Fruit fly (Drosophila melanogaster): ENCODE measurements around the gene DCAF12.

The DCAF12 gene

dm6 chr3R:11981962-11982361, 34.9 kb downstream of the DCAF12 start, which contains the start of gene CG12224:
TSS of gene CG12224 (minus strand) at chr3R:11982062.
- no peak for TF ChIP-seq CG33017 (tag; optimal IDR thresholded peaks at IDR 0.05)
- TF ChIP-seq CG1620 (GFP tag; optimal IDR thresholded peaks at IDR 0.05): no peak

DNA sequence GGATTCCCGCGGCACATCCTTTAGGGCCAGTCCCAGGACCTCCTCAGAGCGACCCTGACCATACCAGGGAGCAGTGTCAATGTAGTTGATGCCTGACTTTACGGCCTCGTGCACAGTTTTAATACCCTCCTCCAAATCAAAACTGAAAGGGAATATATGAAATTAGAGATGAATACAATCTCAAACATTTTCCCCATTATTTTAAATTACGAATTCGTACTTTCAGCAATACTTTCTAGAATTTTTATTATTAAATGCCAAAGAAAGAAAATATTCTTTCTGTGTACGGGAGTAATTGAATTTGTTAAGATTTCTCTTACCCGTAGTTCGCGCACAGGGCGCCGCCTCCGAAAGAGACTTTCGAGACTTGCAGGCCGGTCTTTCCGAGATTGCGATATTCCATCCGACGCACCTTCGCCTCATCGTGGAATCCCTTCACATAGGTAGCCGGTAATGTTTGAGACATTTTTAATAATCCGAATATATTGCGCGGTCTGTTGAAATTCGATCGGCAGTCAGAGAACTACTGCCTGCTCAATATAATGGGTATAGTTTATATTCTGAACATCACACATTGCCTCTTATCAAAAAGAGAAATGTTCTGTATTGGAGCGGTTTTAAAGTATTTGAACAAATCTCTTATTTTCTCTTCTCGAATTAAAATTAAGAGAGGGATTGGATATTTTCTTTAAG, 36.8 kb downstream of the DCAF12 start, which contains the start of gene CG18547:
CG18547 (minus strand) TSS at position 512 of the 693 bp plus-strand sequence.
- TF ChIP-seq Mnt (GFP tag; optimal IDR thresholded peaks at IDR 0.05) (no peak), CG14711 (tag; optimal IDR thresholded peaks at IDR 0.05) (peak; percentile 25)

DNA sequence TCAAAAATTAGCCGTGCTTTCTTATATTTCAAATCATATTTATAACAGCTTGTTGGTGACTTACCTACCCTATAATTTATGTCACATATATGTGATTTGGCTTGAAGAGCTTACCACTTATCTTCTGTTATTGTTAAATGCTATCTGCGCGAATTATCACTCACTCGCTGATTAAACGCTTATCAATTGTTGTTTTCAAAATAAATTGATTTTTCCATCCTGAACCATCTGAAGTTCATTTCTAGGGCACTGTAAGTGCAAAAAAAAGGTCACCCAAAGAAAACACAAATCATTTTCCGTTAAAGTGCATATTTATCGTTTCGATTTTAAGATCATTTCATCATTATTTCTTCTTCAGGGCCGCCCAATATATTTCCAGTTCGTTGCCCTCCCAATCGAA, 38.6 kb downstream of the DCAF12 start:
- TF ChIP-seq CG1620 (GFP tag; optimal IDR thresholded peaks at IDR 0.05) (no peak), CG5204 (GFP tag; optimal IDR thresholded peaks at IDR 0.05) (no peak), cic (GFP tag; optimal IDR thresholded peaks at IDR 0.05) (no peak), kay (GFP tag; ENCODE audit: borderline replicate concordance) (peak; percentile 37)

- TF ChIP-seq kay (GFP tag; ENCODE audit: borderline replicate concordance): peak; percentile 70
- TF ChIP-seq CG1620 (GFP tag; optimal IDR thresholded peaks at IDR 0.05): no peak
Observed at dm6 chr3R:11977336-11977678, 39.5 kb downstream of the DCAF12 start.

DNA sequence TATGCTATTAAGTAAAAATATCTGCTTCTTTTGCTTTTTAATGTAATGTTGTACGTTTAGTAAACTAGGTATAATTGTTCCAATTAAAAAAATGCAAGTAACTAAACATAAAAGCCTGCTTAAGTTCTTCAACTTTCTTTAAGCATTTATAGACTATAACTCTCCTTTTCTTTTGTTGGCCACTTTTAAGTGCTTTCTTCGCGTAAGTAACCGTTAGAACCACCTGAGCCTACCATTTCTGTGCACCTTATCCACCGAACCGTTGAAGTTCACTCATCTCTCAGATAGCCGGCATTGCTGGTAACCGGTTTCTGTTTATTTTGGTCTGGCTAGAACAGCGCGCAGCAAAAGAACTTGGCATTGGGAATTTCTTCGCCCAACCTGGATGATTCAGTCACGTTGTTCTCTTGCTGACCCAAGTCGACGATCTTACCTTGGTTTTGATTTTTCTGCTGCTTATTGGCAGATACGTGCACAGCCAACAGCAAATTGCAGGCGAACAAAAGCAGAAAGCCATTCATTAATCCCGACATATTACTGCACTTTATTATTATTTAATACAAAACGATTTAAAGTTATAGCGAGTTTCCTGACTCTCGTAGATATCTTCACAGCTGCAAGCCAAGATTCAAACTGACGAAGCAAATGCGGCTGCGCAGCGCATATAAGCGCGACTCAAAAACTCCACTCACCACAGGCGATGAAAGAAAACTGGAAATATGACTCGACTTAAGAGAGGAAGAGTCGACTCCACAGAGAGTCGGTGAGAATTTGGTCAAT, 40.1 kb downstream of the DCAF12 start, which contains the start of gene CG10005:
CG10005 (minus strand) TSS at position 642 of the 780 bp plus-strand sequence.
- TF ChIP-seq CG5204 (GFP tag; optimal IDR thresholded peaks at IDR 0.05): no peak
- TF ChIP-seq ovo (GFP tag; optimal IDR thresholded peaks at IDR 0.05): no peak
- TF ChIP-seq Hr96 (GFP tag; optimal IDR thresholded peaks at IDR 0.05): no peak
- no peak for TF ChIP-seq CG11617 (GFP tag; optimal IDR thresholded peaks at IDR 0.05)
- no peak for TF ChIP-seq toe (GFP tag; optimal IDR thresholded peaks at IDR 0.05)
- no peak for TF ChIP-seq CG7101 (tag; optimal IDR thresholded peaks at IDR 0.05)
- TF ChIP-seq tj (GFP tag; optimal IDR thresholded peaks at IDR 0.05): no peak
- no peak for TF ChIP-seq kay (GFP tag; ENCODE audit: borderline replicate concordance)
- no peak for TF ChIP-seq Mnt (GFP tag; optimal IDR thresholded peaks at IDR 0.05)
- TF ChIP-seq cnc (optimal IDR thresholded peaks at IDR 0.05): no peak
- TF ChIP-seq Clk (GFP tag; optimal IDR thresholded peaks at IDR 0.05): no peak
- no peak for TF ChIP-seq CG1620 (GFP tag; optimal IDR thresholded peaks at IDR 0.05)
- TF ChIP-seq Crg-1 (GFP tag; optimal IDR thresholded peaks at IDR 0.05): no peak

- no peak for TF ChIP-seq Crg-1 (GFP tag; optimal IDR thresholded peaks at IDR 0.05)
- TF ChIP-seq cic (GFP tag; optimal IDR thresholded peaks at IDR 0.05): peak; percentile 49
- peak; percentile 42 for TF ChIP-seq CG12768 (GFP tag; optimal IDR thresholded peaks at IDR 0.05)
- peak; percentile 33 for TF ChIP-seq ovo (GFP tag; optimal IDR thresholded peaks at IDR 0.05)
- peak; percentile 52 for TF ChIP-seq tj (GFP tag; optimal IDR thresholded peaks at IDR 0.05)
- no peak for TF ChIP-seq CG7045 (GFP tag; optimal IDR thresholded peaks at IDR 0.05)
- TF ChIP-seq CG14711 (tag; optimal IDR thresholded peaks at IDR 0.05): peak; percentile 32
- peak; percentile 16 for TF ChIP-seq CG33017 (tag; optimal IDR thresholded peaks at IDR 0.05)
- no peak for TF ChIP-seq toe (GFP tag; optimal IDR thresholded peaks at IDR 0.05)
- TF ChIP-seq bab1 (GFP tag; optimal IDR thresholded peaks at IDR 0.05): peak; percentile 40
- TF ChIP-seq Mnt (GFP tag; optimal IDR thresholded peaks at IDR 0.05): peak; percentile 43
- peak; percentile 31 for TF ChIP-seq CG7101 (tag; optimal IDR thresholded peaks at IDR 0.05)
- no peak for TF ChIP-seq Hr96 (GFP tag; optimal IDR thresholded peaks at IDR 0.05)
- TF ChIP-seq CG1620 (GFP tag; optimal IDR thresholded peaks at IDR 0.05): no peak
- no peak for TF ChIP-seq Clk (GFP tag; optimal IDR thresholded peaks at IDR 0.05)
Observed at dm6 chr3R:11974631-11975030, 42.2 kb downstream of the DCAF12 start, which contains the start of gene Tango9. TSS of gene Tango9 (minus strand) at chr3R:11974910.

dm6 chr3R:11973826-11974225, 43.0 kb downstream of the DCAF12 start:
- TF ChIP-seq CG11617 (GFP tag; optimal IDR thresholded peaks at IDR 0.05) (no peak), CG7045 (GFP tag; optimal IDR thresholded peaks at IDR 0.05) (no peak), CG7101 (tag; optimal IDR thresholded peaks at IDR 0.05) (no peak), toe (GFP tag; optimal IDR thresholded peaks at IDR 0.05) (no peak), CG14711 (tag; optimal IDR thresholded peaks at IDR 0.05) (no peak), Hr96 (GFP tag; optimal IDR thresholded peaks at IDR 0.05) (no peak), cic (GFP tag; optimal IDR thresholded peaks at IDR 0.05) (no peak), cnc (optimal IDR thresholded peaks at IDR 0.05) (no peak), CG12768 (GFP tag; optimal IDR thresholded peaks at IDR 0.05) (no peak), CG1620 (GFP tag; optimal IDR thresholded peaks at IDR 0.05) (no peak), Crg-1 (GFP tag; optimal IDR thresholded peaks at IDR 0.05) (no peak), kay (GFP tag; ENCODE audit: borderline replicate concordance) (no peak), Mnt (GFP tag; optimal IDR thresholded peaks at IDR 0.05) (no peak), pad (GFP tag; optimal IDR thresholded peaks at IDR 0.05) (no peak), ovo (GFP tag; optimal IDR thresholded peaks at IDR 0.05) (no peak), Clk (GFP tag; optimal IDR thresholded peaks at IDR 0.05) (no peak), tj (GFP tag; optimal IDR thresholded peaks at IDR 0.05) (no peak), CG5204 (GFP tag; optimal IDR thresholded peaks at IDR 0.05) (no peak), bab1 (GFP tag; optimal IDR thresholded peaks at IDR 0.05) (no peak), CG33017 (tag; optimal IDR thresholded peaks at IDR 0.05) (no peak)

All from whole organism, adult.